Worm (Caenorhabditis elegans) whole organism, L3 larva: ENCODE measurements around the gene Y37D8A.29.
A peak's percentile ranks its signal among the peaks of the same experiment; 100 is the strongest.

Experiments
- R02D3.7 ChIP-seq: fragments of 150-350 bp; optimal IDR thresholded peaks from 2 replicates; lab custom pipeline; 2014; ENCODE audit warnings: missing biosample characterization, missing genetic modification characterization
- ZK546.5 ChIP-seq: sonication (generic microtip); optimal IDR thresholded peaks from 2 replicates; lab custom pipeline; 2017; ENCODE audit warnings: missing biosample characterization, missing genetic modification characterization
- aly-2 ChIP-seq: fragments of 150-350 bp; optimal IDR thresholded peaks from 2 replicates; lab custom pipeline; 2014; ENCODE audit warnings: missing biosample characterization, missing genetic modification characterization
- ama-1 ChIP-seq: fragments of 150-350 bp; optimal IDR thresholded peaks from 2 replicates; lab custom pipeline; 2018
- ceh-16 ChIP-seq: sonication (generic microtip); optimal IDR thresholded peaks from 2 replicates; lab custom pipeline; 2017; ENCODE audit warnings: missing biosample characterization, missing genetic modification characterization
- ceh-28 ChIP-seq: fragments of 150-350 bp; optimal IDR thresholded peaks from 2 replicates; lab custom pipeline; 2014; ENCODE audit warnings: missing biosample characterization, missing genetic modification reagents, missing genetic modification characterization
- ceh-82 ChIP-seq: fragments of 150-350 bp; optimal IDR thresholded peaks from 2 replicates; lab custom pipeline; 2014; ENCODE audit warnings: missing biosample characterization, missing genetic modification characterization
- ceh-9 ChIP-seq: sonication (generic microtip); optimal IDR thresholded peaks from 2 replicates; lab custom pipeline; 2018; ENCODE audit warnings: missing biosample characterization, missing genetic modification characterization
- daf-12 ChIP-seq: fragments of 150-350 bp; optimal IDR thresholded peaks from 2 replicates; lab custom pipeline; 2014; ENCODE audit warnings: missing biosample characterization, missing genetic modification reagents, missing genetic modification characterization
- elt-1 ChIP-seq: fragments of 150-350 bp; optimal IDR thresholded peaks from 2 replicates; lab custom pipeline; 2014; ENCODE audit warnings: missing biosample characterization, missing genetic modification characterization
- elt-2 ChIP-seq: sonication (generic microtip); optimal IDR thresholded peaks from 2 replicates; lab custom pipeline; 2016; ENCODE audit warnings: missing genetic modification reagents, mild to moderate bottlenecking, missing genetic modification characterization, missing compliant biosample characterization
- fkh-10 ChIP-seq: sonication (generic microtip); optimal IDR thresholded peaks from 2 replicates; lab custom pipeline; 2017; ENCODE audit warnings: missing biosample characterization, missing genetic modification reagents, missing genetic modification characterization
- fkh-2 ChIP-seq: fragments of 150-350 bp; optimal IDR thresholded peaks from 2 replicates; lab custom pipeline; 2014; ENCODE audit warnings: missing biosample characterization, missing genetic modification reagents, missing genetic modification characterization
- hmg-11 ChIP-seq: sonication (generic microtip); optimal IDR thresholded peaks from 2 replicates; lab custom pipeline; 2016; ENCODE audit warnings: missing genetic modification characterization, missing compliant biosample characterization
- jun-1 ChIP-seq: fragments of 150-350 bp; optimal IDR thresholded peaks from 2 replicates; lab custom pipeline; 2014; ENCODE audit warnings: missing biosample characterization, missing genetic modification reagents, missing genetic modification characterization
- lin-39 ChIP-seq: fragments of 150-350 bp; optimal IDR thresholded peaks from 2 replicates; lab custom pipeline; 2018; ENCODE audit warnings: missing biosample characterization, missing genetic modification reagents, missing genetic modification characterization
- lsy-12 ChIP-seq: sonication (generic microtip); optimal IDR thresholded peaks from 2 replicates; lab custom pipeline; 2016; ENCODE audit warnings: mild to moderate bottlenecking, missing genetic modification characterization, missing compliant biosample characterization
- mdl-1 ChIP-seq: fragments of 150-350 bp; optimal IDR thresholded peaks from 2 replicates; lab custom pipeline; 2014; ENCODE audit warnings: missing biosample characterization, missing genetic modification characterization
- mml-1 ChIP-seq: fragments of 150-350 bp; sonication (generic microtip); optimal IDR thresholded peaks from 3 replicates; lab custom pipeline; 2014; ENCODE audit warnings: missing biosample characterization, missing genetic modification characterization
- nfya-1 ChIP-seq: sonication (generic microtip); optimal IDR thresholded peaks from 2 replicates; lab custom pipeline; 2017; ENCODE audit warnings: missing genetic modification characterization, mild to moderate bottlenecking, missing compliant biosample characterization, antibody characterized with exemption, moderate library complexity; ENCODE audit not compliant: insufficient read depth
- nhr-12 ChIP-seq: fragments of 150-350 bp; optimal IDR thresholded peaks from 2 replicates; lab custom pipeline; 2014; ENCODE audit warnings: missing biosample characterization, missing genetic modification characterization
- nhr-23 ChIP-seq: fragments of 150-350 bp; optimal IDR thresholded peaks from 2 replicates; lab custom pipeline; 2014; ENCODE audit warnings: missing biosample characterization, missing genetic modification reagents, missing genetic modification characterization
- nhr-237 ChIP-seq: fragments of 150-350 bp; optimal IDR thresholded peaks from 2 replicates; lab custom pipeline; 2014; ENCODE audit warnings: missing biosample characterization, missing genetic modification characterization
- nhr-25 ChIP-seq: sonication (generic microtip); optimal IDR thresholded peaks from 2 replicates; lab custom pipeline; 2017; ENCODE audit warnings: missing biosample characterization, missing genetic modification characterization
- nhr-28 ChIP-seq: fragments of 150-350 bp; optimal IDR thresholded peaks from 2 replicates; lab custom pipeline; 2014; ENCODE audit warnings: missing biosample characterization, missing genetic modification characterization
- nhr-43 ChIP-seq: sonication (generic microtip); optimal IDR thresholded peaks from 2 replicates; lab custom pipeline; 2016; ENCODE audit warnings: mild to moderate bottlenecking, missing genetic modification characterization, missing compliant biosample characterization; ENCODE audit not compliant: poor library complexity, severe bottlenecking
- nhr-67 ChIP-seq: fragments of 150-350 bp; optimal IDR thresholded peaks from 2 replicates; lab custom pipeline; 2014; ENCODE audit warnings: missing biosample characterization, missing genetic modification characterization
- nhr-76 ChIP-seq: fragments of 150-350 bp; sonication (generic microtip); optimal IDR thresholded peaks from 5 replicates; lab custom pipeline; 2014; ENCODE audit warnings: missing biosample characterization, missing genetic modification characterization
- pqm-1 ChIP-seq: fragments of 150-350 bp; optimal IDR thresholded peaks from 2 replicates; lab custom pipeline; 2017; ENCODE audit warnings: missing biosample characterization, missing genetic modification characterization, inconsistent platforms
- skn-1 ChIP-seq: fragments of 150-350 bp; optimal IDR thresholded peaks from 2 replicates; lab custom pipeline; 2014; ENCODE audit warnings: missing biosample characterization, missing genetic modification characterization
- unc-39 ChIP-seq: sonication (generic microtip); optimal IDR thresholded peaks from 4 replicates; lab custom pipeline; 2017; ENCODE audit warnings: missing biosample characterization, missing genetic modification characterization
- zag-1 ChIP-seq: fragments of 150-350 bp; optimal IDR thresholded peaks from 2 replicates; lab custom pipeline; 2014; ENCODE audit warnings: missing biosample characterization, missing genetic modification characterization
- ztf-11 ChIP-seq: fragments of 150-350 bp; optimal IDR thresholded peaks from 2 replicates; lab custom pipeline; 2014; ENCODE audit warnings: missing biosample characterization, missing genetic modification characterization
- ztf-4 ChIP-seq: fragments of 150-350 bp; optimal IDR thresholded peaks from 2 replicates; lab custom pipeline; 2014; ENCODE audit warnings: missing biosample characterization, missing genetic modification characterization

Y37D8A.29 gene

ce11 chrIII:12904987-12905541, 13.6 kb upstream of the Y37D8A.29 start, which contains the start of gene cox-5A (continued):
- TF ChIP-seq nhr-28: peak; percentile 70
- peak; percentile 87 for TF ChIP-seq elt-1 (tag; lab: Kevin White, UChicago)
- TF ChIP-seq skn-1 (tag; lab: Kevin White, UChicago): peak; percentile 97
- TF ChIP-seq mdl-1 (tag; lab: Kevin White, UChicago): peak; percentile 58
- TF ChIP-seq jun-1 (tag; lab: Kevin White, UChicago): peak; percentile 98
- peak; percentile 10 for TF ChIP-seq nhr-67
- peak; percentile 98 for TF ChIP-seq fkh-10
- TF ChIP-seq ceh-28 (tag; lab: Kevin White, UChicago): peak; percentile 99
- TF ChIP-seq unc-39: peak; percentile 25
- peak; percentile 100 for TF ChIP-seq nhr-23
- TF ChIP-seq nfya-1 (tag; lab: Kevin White, UChicago): peak; percentile 100
- no peak for TF ChIP-seq mml-1 (tag; lab: Kevin White, UChicago)
- peak; percentile 94 for TF ChIP-seq R02D3.7 (tag; lab: Kevin White, UChicago)
- TF ChIP-seq nhr-25 (tag; lab: Kevin White, UChicago): peak; percentile 99

ce11 chrIII:12904052-12904451, 12.6 kb upstream of the Y37D8A.29 start:
- TF ChIP-seq skn-1 (tag; lab: Kevin White, UChicago): no peak
- TF ChIP-seq lin-39: peak; percentile 27

ce11 chrIII:12894207-12894606, 2.7 kb upstream of the Y37D8A.29 start:
- TF ChIP-seq nhr-76 (tag; lab: Kevin White, UChicago) (no peak), skn-1 (tag; lab: Kevin White, UChicago) (no peak), ztf-11 (tag; lab: Kevin White, UChicago) (no peak), elt-2 (no peak), nhr-25 (tag; lab: Kevin White, UChicago) (no peak), daf-12 (tag; lab: Kevin White, UChicago) (no peak), ZK546.5 (tag; lab: Kevin White, UChicago) (no peak), ceh-28 (tag; lab: Kevin White, UChicago) (no peak), nhr-67 (no peak)

- TF ChIP-seq fkh-10: peak; percentile 35
- TF ChIP-seq elt-1 (tag; lab: Kevin White, UChicago): no peak
Measured at ce11 chrIII:12892767-12893166, 1.3 kb upstream of the Y37D8A.29 start.

ce11 chrIII:12885153-12885552, 6.3 kb downstream of the Y37D8A.29 start:
- TF ChIP-seq zag-1 (tag; lab: Kevin White, UChicago) (no peak), nhr-25 (tag; lab: Kevin White, UChicago) (no peak), jun-1 (tag; lab: Kevin White, UChicago) (no peak), unc-39 (no peak), ztf-11 (tag; lab: Kevin White, UChicago) (no peak), ceh-16 (tag; lab: Kevin White, UChicago) (no peak), nhr-12 (tag; lab: Kevin White, UChicago) (no peak)

ce11 chrIII:12880704-12881103, 10.8 kb downstream of the Y37D8A.29 start:
- no peak for TF ChIP-seq nhr-237 (tag; lab: Kevin White, UChicago)
- no peak for TF ChIP-seq aly-2 (tag; lab: Kevin White, UChicago)
- no peak for TF ChIP-seq mml-1 (tag; lab: Kevin White, UChicago)
- TF ChIP-seq hmg-11 (tag; lab: Kevin White, UChicago): no peak
- TF ChIP-seq nhr-12 (tag; lab: Kevin White, UChicago): no peak
- no peak for TF ChIP-seq lsy-12 (tag; lab: Kevin White, UChicago)
- no peak for TF ChIP-seq nhr-43 (tag; lab: Kevin White, UChicago)
- no peak for TF ChIP-seq ztf-4
- no peak for TF ChIP-seq elt-2
- TF ChIP-seq fkh-2 (tag; lab: Kevin White, UChicago): no peak
- no peak for TF ChIP-seq ama-1 (lab: Kevin White, UChicago)
- no peak for TF ChIP-seq nhr-25 (tag; lab: Kevin White, UChicago)
- no peak for TF ChIP-seq R02D3.7 (tag; lab: Kevin White, UChicago)
- TF ChIP-seq pqm-1: no peak
- TF ChIP-seq ceh-82 (tag; lab: Kevin White, UChicago): no peak
- TF ChIP-seq ceh-28 (tag; lab: Kevin White, UChicago): no peak
- no peak for TF ChIP-seq ceh-9 (tag; lab: Kevin White, UChicago)
